Fruit fly (Drosophila melanogaster): ENCODE data around the gene Pi4KIIIalpha.

Pi4KIIIalpha gene

DNA sequence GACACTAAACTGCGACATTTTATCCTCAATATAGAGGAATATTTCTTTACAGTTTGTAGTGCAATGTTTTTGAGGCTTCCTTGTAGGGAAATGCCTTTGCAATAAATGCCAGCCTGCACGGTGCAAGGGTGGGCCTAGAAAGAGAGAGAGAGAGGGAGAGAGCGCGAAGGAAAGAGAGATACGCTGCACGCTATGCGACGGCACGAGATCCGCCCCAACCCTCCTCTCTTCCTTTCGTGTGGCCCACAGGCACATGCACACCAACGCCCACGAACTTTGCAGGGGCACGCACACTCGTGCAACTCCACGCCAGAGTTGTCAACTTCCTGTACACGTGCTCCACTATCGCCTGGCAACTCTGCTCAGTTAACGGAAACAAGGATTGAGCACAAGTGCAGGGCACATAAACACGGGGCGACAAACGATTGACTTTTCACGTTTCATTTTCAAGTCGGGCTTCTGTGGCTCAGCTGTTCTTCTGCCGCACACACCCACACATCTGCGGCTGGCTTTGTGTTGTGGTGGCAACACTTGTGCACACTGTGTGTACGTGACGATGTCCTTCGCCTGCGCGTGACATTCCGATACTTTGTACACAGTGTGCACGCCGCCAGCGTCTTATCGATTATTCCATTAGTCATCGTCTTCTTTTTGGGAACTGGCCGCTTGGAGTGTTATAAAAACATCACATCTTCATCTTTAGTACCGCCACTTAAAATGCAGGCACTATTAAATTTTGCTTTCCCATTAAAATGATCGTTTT lies 11.5 kb downstream of the Pi4KIIIalpha start (continued):
- peak; percentile 69 for TF ChIP-seq crol (GFP tag; IDR thresholded peaks at IDR 0.05)
- no peak for TF ChIP-seq CG15601 (tag; optimal IDR thresholded peaks at IDR 0.05)
- peak; percentile 45 for TF ChIP-seq Med (GFP tag)
- no peak for TF ChIP-seq schlank (tag; optimal IDR thresholded peaks at IDR 0.05)
- no peak for TF ChIP-seq sim (GFP tag; IDR thresholded peaks at IDR 0.05)
- no peak for TF ChIP-seq CG13123 (GFP tag; optimal IDR thresholded peaks at IDR 0.05)
- peak; percentile 11 to 47 for TF ChIP-seq Trl (optimal IDR thresholded peaks at IDR 0.05)
- no peak for TF ChIP-seq Trl (GFP tag; optimal IDR thresholded peaks at IDR 0.05)
- no peak for TF ChIP-seq CG4730 (GFP tag; IDR thresholded peaks at IDR 0.05)
- no peak for TF ChIP-seq CG9727 (GFP tag; optimal IDR thresholded peaks at IDR 0.05)
- TF ChIP-seq Adf1 (GFP tag; IDR thresholded peaks at IDR 0.05), result peak; percentile 9; the same call in 1 of the 2 replicates
- no peak for TF ChIP-seq Eip74EF (GFP tag; optimal IDR thresholded peaks at IDR 0.05)
- TF ChIP-seq CG10565 (GFP tag; optimal IDR thresholded peaks at IDR 0.05), result no peak
- no peak for TF ChIP-seq ssp (GFP tag; IDR thresholded peaks at IDR 0.05)
- no peak for TF ChIP-seq abd-A (tag; optimal IDR thresholded peaks at IDR 0.05)
- TF ChIP-seq unpg (GFP tag; optimal IDR thresholded peaks at IDR 0.05), result no peak
- TF ChIP-seq crp (GFP tag; optimal IDR thresholded peaks at IDR 0.05), result peak in 1 of 2 experiments; percentile 12
- no peak for TF ChIP-seq sisA (GFP tag; IDR thresholded peaks at IDR 0.05)
- no peak for TF ChIP-seq gem (tag; optimal IDR thresholded peaks at IDR 0.05)
- no peak for TF ChIP-seq Dbx (GFP tag; IDR thresholded peaks at IDR 0.05)
- no peak for TF ChIP-seq aop (GFP tag; IDR thresholded peaks at IDR 0.05)
- no peak for TF ChIP-seq CG2889 (GFP tag; IDR thresholded peaks at IDR 0.05)
- TF ChIP-seq ftz-f1 (GFP tag; optimal IDR thresholded peaks at IDR 0.05), result no peak
- no peak for TF ChIP-seq jigr1 (GFP tag; IDR thresholded peaks at IDR 0.05)
- TF ChIP-seq trem (tag; optimal IDR thresholded peaks at IDR 0.05), result no peak
- no peak for TF ChIP-seq TFAM (GFP tag; optimal IDR thresholded peaks at IDR 0.05)
- no peak for TF ChIP-seq CG15514 (GFP tag; optimal IDR thresholded peaks at IDR 0.05)
- no peak for TF ChIP-seq Sin3A (optimal IDR thresholded peaks at IDR 0.05)
- no peak for TF ChIP-seq Sox102F (GFP tag; optimal IDR thresholded peaks at IDR 0.05)
- no peak for TF ChIP-seq CG16863 (GFP tag; optimal IDR thresholded peaks at IDR 0.05)
- no peak for TF ChIP-seq E2f2 (GFP tag; IDR thresholded peaks at IDR 0.05)
- no peak for TF ChIP-seq CG31388 (GFP tag; optimal IDR thresholded peaks at IDR 0.05)
- TF ChIP-seq eve (GFP tag; optimal IDR thresholded peaks at IDR 0.05), result no peak
- TF ChIP-seq Six4 (GFP tag; optimal IDR thresholded peaks at IDR 0.05), result no peak
- no peak for TF ChIP-seq CG4707 (GFP tag; optimal IDR thresholded peaks at IDR 0.05)
- TF ChIP-seq CG1602 (GFP tag; optimal IDR thresholded peaks at IDR 0.05), result no peak
- TF ChIP-seq Asciz (GFP tag; optimal IDR thresholded peaks at IDR 0.05), result no peak
- TF ChIP-seq emc (GFP tag; optimal IDR thresholded peaks at IDR 0.05), result no peak
- TF ChIP-seq CG8478 (optimal IDR thresholded peaks at IDR 0.05), result no peak
- TF ChIP-seq CG15011 (GFP tag; optimal IDR thresholded peaks at IDR 0.05), result no peak
- TF ChIP-seq CG7271 (tag; optimal IDR thresholded peaks at IDR 0.05), result no peak
- no peak for TF ChIP-seq Atf-2 (GFP tag; optimal IDR thresholded peaks at IDR 0.05)
- TF ChIP-seq chif (GFP tag; optimal IDR thresholded peaks at IDR 0.05), result no peak
- TF ChIP-seq CG2116 (GFP tag; optimal IDR thresholded peaks at IDR 0.05), result peak; percentile 51
- TF ChIP-seq Doc2 (GFP tag; IDR thresholded peaks at IDR 0.05), result no peak
- no peak for TF ChIP-seq D19A (tag; optimal IDR thresholded peaks at IDR 0.05)
- TF ChIP-seq CG3281 (GFP tag; optimal IDR thresholded peaks at IDR 0.05), result no peak
- TF ChIP-seq bbx (GFP tag; IDR thresholded peaks at IDR 0.05; ENCODE audit: partially characterized antibody), result no peak
- TF ChIP-seq CG2120 (GFP tag; optimal IDR thresholded peaks at IDR 0.05), result no peak
- TF ChIP-seq CG4404 (GFP tag; IDR thresholded peaks at IDR 0.05), result no peak
- TF ChIP-seq MBD-R2 (GFP tag; IDR thresholded peaks at IDR 0.05), result no peak
- TF ChIP-seq Hey (tag; optimal IDR thresholded peaks at IDR 0.05), result no peak
